Fruit fly (Drosophila melanogaster) whole organism, embryonic: ENCODE results near the gene Cpsf5.
A peak's percentile ranks its signal among the peaks of the same experiment; 100 is the strongest.

Source experiments
- BEAF-32 ChIP-seq: fragments of 200-800 bp; sonication (Bioruptor generic); optimal IDR thresholded peaks from 3 replicates; lab custom pipeline; 2017; ENCODE audit warnings: missing biosample characterization, missing genetic modification characterization, mild to moderate bottlenecking, moderate library complexity, missing genetic modification reagents
- BtbVII ChIP-seq: fragments of 200-800 bp; sonication (Bioruptor generic); optimal IDR thresholded peaks from 3 replicates; lab custom pipeline; 2017; ENCODE audit warnings: missing biosample characterization, mild to moderate bottlenecking, missing genetic modification characterization
- CG11723 ChIP-seq: fragments of 200-800 bp; sonication (Bioruptor generic); optimal IDR thresholded peaks from 2 replicates; lab custom pipeline; 2017; ENCODE audit warnings: missing biosample characterization, mild to moderate bottlenecking, missing genetic modification characterization
- CG14441 ChIP-seq: fragments of 200-800 bp; sonication (Bioruptor generic); IDR thresholded peaks from 2 replicates; pipeline ENCODE4 v1.3.6; 2022; ENCODE audit warnings: missing biosample characterization, missing genetic modification characterization
- CG16813 ChIP-seq: fragments of 200-800 bp; sonication (Bioruptor generic); IDR thresholded peaks from 3 replicates; pipeline ENCODE4 v1.3.6; 2022; ENCODE audit warnings: missing biosample characterization, missing genetic modification characterization; ENCODE audit not compliant: partially characterized antibody
- CG16815 ChIP-seq: fragments of 200-800 bp; sonication (Bioruptor generic); optimal IDR thresholded peaks from 3 replicates; lab custom pipeline; 2017; ENCODE audit warnings: missing biosample characterization, mild to moderate bottlenecking, missing genetic modification characterization
- CG1832 ChIP-seq: fragments of 200-800 bp; sonication (Bioruptor generic); optimal IDR thresholded peaks from 2 replicates; lab custom pipeline; 2017; ENCODE audit warnings: missing biosample characterization, mild to moderate bottlenecking, missing genetic modification characterization, inconsistent platforms
- CG18764 ChIP-seq: fragments of 200-800 bp; sonication (Bioruptor generic); optimal IDR thresholded peaks from 3 replicates; lab custom pipeline; 2016; ENCODE audit warnings: missing biosample characterization, missing genetic modification characterization
- CG2129 ChIP-seq: fragments of 200-800 bp; sonication (Bioruptor generic); IDR thresholded peaks from 2 replicates; pipeline ENCODE4 v1.3.6; 2022; ENCODE audit warnings: missing biosample characterization, missing genetic modification characterization; ENCODE audit not compliant: partially characterized antibody
- CG2678 ChIP-seq: fragments of 200-800 bp; sonication (Bioruptor generic); optimal IDR thresholded peaks from 3 replicates; lab custom pipeline; 2019; ENCODE audit warnings: missing biosample characterization, mild to moderate bottlenecking, missing genetic modification characterization, moderate library complexity
- CG2875 ChIP-seq: fragments of 200-800 bp; sonication (Bioruptor generic); optimal IDR thresholded peaks from 2 replicates; lab custom pipeline; 2017; ENCODE audit warnings: missing biosample characterization, mild to moderate bottlenecking, missing genetic modification characterization, missing genetic modification reagents
- CG31388 ChIP-seq: fragments of 200-800 bp; sonication (Bioruptor generic); optimal IDR thresholded peaks from 2 replicates; lab custom pipeline; 2016; ENCODE audit warnings: missing biosample characterization, missing genetic modification characterization
- CG31441 ChIP-seq: fragments of 200-800 bp; sonication (Bioruptor generic); IDR thresholded peaks from 2 replicates; pipeline ENCODE4 v1.3.6; 2022; ENCODE audit warnings: missing biosample characterization, missing genetic modification characterization
- CG6254 ChIP-seq: fragments of 200-800 bp; sonication (Bioruptor generic); optimal IDR thresholded peaks from 3 replicates; lab custom pipeline; 2017; ENCODE audit warnings: mild to moderate bottlenecking, missing biosample characterization, missing genetic modification reagents, missing genetic modification characterization
- CG7556 ChIP-seq: fragments of 200-800 bp; sonication (Bioruptor generic); optimal IDR thresholded peaks from 2 replicates; lab custom pipeline; 2017; ENCODE audit warnings: missing biosample characterization, mild to moderate bottlenecking, missing genetic modification characterization
- CG7928 ChIP-seq: fragments of 200-800 bp; sonication (Bioruptor generic); optimal IDR thresholded peaks from 2 replicates; lab custom pipeline; 2017; ENCODE audit warnings: missing biosample characterization, mild to moderate bottlenecking, missing genetic modification characterization
- CG8290 ChIP-seq, 3 experiments: fragments of 200-800 bp; sonication (Bioruptor generic); optimal IDR thresholded peaks; 2 replicates each; lab custom pipeline; 2016 to 2019; ENCODE audit warnings: missing biosample characterization in 3 of 3, missing genetic modification characterization in 3 of 3, mild to moderate bottlenecking in 2 of 3, moderate library complexity in 1 of 3
- CG8765 ChIP-seq: fragments of 200-800 bp; sonication (Bioruptor generic); IDR thresholded peaks from 2 replicates; pipeline ENCODE4 v1.3.6; 2022; ENCODE audit warnings: missing biosample characterization, missing genetic modification characterization
- CG9932 ChIP-seq: fragments of 200-800 bp; sonication (Bioruptor generic); IDR thresholded peaks from 2 replicates; pipeline ENCODE4 v1.3.6; 2022; ENCODE audit warnings: missing biosample characterization, missing genetic modification characterization
- CoRest ChIP-seq: fragments of 200-800 bp; sonication (Bioruptor generic); optimal IDR thresholded peaks from 3 replicates; lab custom pipeline; 2018; ENCODE audit warnings: missing biosample characterization, mild to moderate bottlenecking, missing genetic modification characterization, moderate library complexity
- D19B ChIP-seq: fragments of 200-800 bp; sonication (Bioruptor generic); optimal IDR thresholded peaks from 2 replicates; lab custom pipeline; 2017; ENCODE audit warnings: missing biosample characterization, mild to moderate bottlenecking, missing genetic modification characterization
- ERR ChIP-seq: fragments of 200-800 bp; sonication (Bioruptor generic); optimal IDR thresholded peaks from 2 replicates; lab custom pipeline; 2016; ENCODE audit warnings: missing biosample characterization, missing genetic modification characterization
- Elba2 ChIP-seq: fragments of 200-800 bp; sonication (Bioruptor generic); optimal IDR thresholded peaks from 3 replicates; lab custom pipeline; 2016; ENCODE audit warnings: missing biosample characterization, missing genetic modification characterization
- Gug ChIP-seq: fragments of 200-800 bp; sonication (Bioruptor generic); IDR thresholded peaks from 4 replicates; pipeline ENCODE4 v1.3.6; 2022; ENCODE audit warnings: missing biosample characterization, missing genetic modification characterization
- HLHmδ ChIP-seq: fragments of 200-800 bp; sonication (Bioruptor generic); optimal IDR thresholded peaks from 2 replicates; lab custom pipeline; 2018; ENCODE audit warnings: missing biosample characterization, mild to moderate bottlenecking, missing genetic modification characterization, moderate library complexity
- Hmr ChIP-seq: fragments of 200-800 bp; sonication (Bioruptor generic); optimal IDR thresholded peaks from 3 replicates; lab custom pipeline; 2017; ENCODE audit warnings: mild to moderate bottlenecking, missing biosample characterization, missing genetic modification reagents, missing genetic modification characterization
- Hmx ChIP-seq: fragments of 200-800 bp; sonication (Bioruptor generic); optimal IDR thresholded peaks from 2 replicates; lab custom pipeline; 2016; ENCODE audit warnings: missing biosample characterization, missing genetic modification characterization
- Lhr ChIP-seq: fragments of 200-800 bp; sonication (Bioruptor generic); optimal IDR thresholded peaks from 3 replicates; lab custom pipeline; 2017; ENCODE audit warnings: mild to moderate bottlenecking, missing biosample characterization, missing genetic modification reagents, missing genetic modification characterization
- Myb ChIP-seq: fragments of 200-800 bp; sonication (Bioruptor generic); optimal IDR thresholded peaks from 2 replicates; lab custom pipeline; 2016; ENCODE audit warnings: missing biosample characterization, missing genetic modification characterization
- ap ChIP-seq: fragments of 200-800 bp; sonication (Bioruptor generic); IDR thresholded peaks from 2 replicates; pipeline ENCODE4 v1.3.6; 2022; ENCODE audit warnings: missing biosample characterization, missing genetic modification characterization
- ash1 ChIP-seq: fragments of 200-800 bp; sonication (Bioruptor generic); optimal IDR thresholded peaks from 2 replicates; lab custom pipeline; 2018; ENCODE audit warnings: missing biosample characterization, mild to moderate bottlenecking, missing genetic modification characterization
- az2 ChIP-seq: fragments of 200-800 bp; sonication (Bioruptor generic); optimal IDR thresholded peaks from 3 replicates; lab custom pipeline; 2016; ENCODE audit warnings: missing biosample characterization, missing genetic modification characterization
- corto ChIP-seq: fragments of 200-800 bp; sonication (Bioruptor generic); optimal IDR thresholded peaks from 2 replicates; lab custom pipeline; 2016; ENCODE audit warnings: missing biosample characterization, mild to moderate bottlenecking, missing genetic modification characterization, moderate library complexity
- dmrt11E ChIP-seq: fragments of 200-800 bp; sonication (Bioruptor generic); optimal IDR thresholded peaks from 3 replicates; lab custom pipeline; 2018; ENCODE audit warnings: missing biosample characterization, mild to moderate bottlenecking, missing genetic modification characterization, moderate library complexity
- dpn ChIP-seq, 2 experiments: fragments of 200-800 bp; sonication (Bioruptor generic); optimal IDR thresholded peaks; 3 replicates each; lab custom pipeline; 2016; ENCODE audit warnings: missing biosample characterization in 2 of 2, missing genetic modification characterization in 2 of 2
- gcm ChIP-seq: fragments of 200-800 bp; sonication (Bioruptor generic); optimal IDR thresholded peaks from 2 replicates; lab custom pipeline; 2019; ENCODE audit warnings: missing biosample characterization, mild to moderate bottlenecking, missing genetic modification characterization, moderate library complexity
- inv ChIP-seq: fragments of 200-800 bp; sonication (Bioruptor generic); IDR thresholded peaks from 2 replicates; pipeline ENCODE4 v1.3.6; 2022; ENCODE audit warnings: missing biosample characterization, missing genetic modification characterization; ENCODE audit not compliant: partially characterized antibody
- lola ChIP-seq, 3 experiments: fragments of >200 bp in 2 of 3; fragments of 200-800 bp in 1 of 3; sonication (Bioruptor generic) in 1 of 3; optimal IDR thresholded peaks; 2 replicates each; lab custom pipeline; 2017 to 2019; ENCODE audit warnings: missing biosample characterization in 3 of 3, missing genetic modification characterization in 3 of 3, mild to moderate bottlenecking in 1 of 3, moderate library complexity in 1 of 3
- nmo ChIP-seq: fragments of 200-800 bp; sonication (Bioruptor generic); optimal IDR thresholded peaks from 2 replicates; lab custom pipeline; 2018; ENCODE audit warnings: missing biosample characterization, mild to moderate bottlenecking, missing genetic modification characterization, moderate library complexity
- org-1 ChIP-seq: fragments of 200-800 bp; sonication (Bioruptor generic); optimal IDR thresholded peaks from 2 replicates; lab custom pipeline; 2017; ENCODE audit warnings: missing biosample characterization, missing genetic modification characterization
- pan ChIP-seq, 4 experiments: fragments of >200 bp in 3 of 4; fragments of 200-800 bp in 1 of 4; sonication (Bioruptor generic) in 1 of 4; optimal IDR thresholded peaks in 3 of 4; IDR thresholded peaks in 1 of 4; 2 replicates each; pipeline versions ENCODE4 v1.3.6 to Lab custom; 2017 to 2022; ENCODE audit warnings: missing biosample characterization in 2 of 4, missing genetic modification characterization in 2 of 4, mixed read lengths in 1 of 4
- sc ChIP-seq, 3 experiments: fragments of >200 bp in 2 of 3; fragments of 200-800 bp in 1 of 3; sonication (Bioruptor generic) in 1 of 3; optimal IDR thresholded peaks; 2 replicates in 2 of 3; 3 replicates in 1 of 3; lab custom pipeline; 2017; ENCODE audit warnings: mild to moderate bottlenecking in 1 of 3, missing biosample characterization in 1 of 3, missing genetic modification characterization in 1 of 3, missing genetic modification reagents in 1 of 3
- sd ChIP-seq: fragments of 200-800 bp; sonication (Bioruptor generic); optimal IDR thresholded peaks from 3 replicates; lab custom pipeline; 2018; ENCODE audit warnings: missing biosample characterization, mild to moderate bottlenecking, missing genetic modification characterization, moderate library complexity
- sim ChIP-seq: fragments of 200-800 bp; sonication (Bioruptor generic); IDR thresholded peaks from 2 replicates; pipeline ENCODE4 v1.3.6; 2022; ENCODE audit warnings: missing biosample characterization, missing genetic modification characterization
- vfl ChIP-seq: fragments of 200-800 bp; sonication (Bioruptor generic); optimal IDR thresholded peaks from 2 replicates; lab custom pipeline; 2016; ENCODE audit warnings: missing biosample characterization, missing genetic modification characterization
- vnd ChIP-seq: fragments of 200-800 bp; sonication (Bioruptor generic); IDR thresholded peaks from 3 replicates; pipeline ENCODE4 v1.3.6; 2022; ENCODE audit warnings: missing biosample characterization, missing genetic modification characterization; ENCODE audit not compliant: partially characterized antibody
- zen ChIP-seq: fragments of 200-800 bp; sonication (Bioruptor generic); optimal IDR thresholded peaks from 3 replicates; lab custom pipeline; 2018; ENCODE audit warnings: missing biosample characterization, mild to moderate bottlenecking, missing genetic modification characterization, moderate library complexity
- zfh1 ChIP-seq: fragments of 200-800 bp; sonication (Bioruptor generic); IDR thresholded peaks from 3 replicates; pipeline ENCODE4 v1.3.6; 2022; ENCODE audit warnings: missing biosample characterization, missing genetic modification characterization

The Cpsf5 gene

dm6 chr3L:9398435-9398981 lies 12.3 kb upstream of the Cpsf5 start (continued):
- no peak for TF ChIP-seq vfl (GFP tag; lab: Kevin White, UChicago)
- TF ChIP-seq CG31441 (GFP tag; lab: Robert Waterston, UW) = no peak
- no peak for TF ChIP-seq CG16813 (GFP tag; lab: Robert Waterston, UW)
- TF ChIP-seq ERR (GFP tag; lab: Kevin White, UChicago) = no peak
- TF ChIP-seq zen (tag; lab: Kevin White, UChicago) = no peak
- no peak for TF ChIP-seq ash1
- no peak for TF ChIP-seq zfh1 (GFP tag; lab: Robert Waterston, UW)
- TF ChIP-seq CG31388 = no peak
- no peak for TF ChIP-seq CoRest (tag; lab: Kevin White, UChicago)
- no peak for TF ChIP-seq Myb (GFP tag; lab: Kevin White, UChicago)
- TF ChIP-seq CG7556 = no peak
- TF ChIP-seq CG11723 (GFP tag; lab: Kevin White, UChicago) = no peak
- no peak for TF ChIP-seq Lhr (GFP tag; lab: Kevin White, UChicago)
- TF ChIP-seq CG8290 (GFP tag; optimal IDR thresholded peaks at IDR 0.05; lab: Kevin White, UChicago) = no peak
- TF ChIP-seq CG8290 (tag; optimal IDR thresholded peaks at IDR 0.05; lab: Kevin White, UChicago) = peak in 1 of 2 experiments; percentile 25
- 0 out of 2 replicates have a peak, but pooled peaks have one; percentile 8 for TF ChIP-seq CG14441 (GFP tag; lab: Robert Waterston, UW)
- no peak for TF ChIP-seq CG9932 (GFP tag; lab: Robert Waterston, UW)
- TF ChIP-seq ap = no peak
- no peak for TF ChIP-seq gcm (GFP tag; lab: Kevin White, UChicago)
- TF ChIP-seq HLHmδ = no peak
- TF ChIP-seq sim (GFP tag; lab: Robert Waterston, UW) = no peak
- no peak for TF ChIP-seq CG1832 (GFP tag; lab: Kevin White, UChicago)
- TF ChIP-seq Hmx (GFP tag; lab: Kevin White, UChicago) = no peak
- no peak for TF ChIP-seq CG16815 (GFP tag; lab: Kevin White, UChicago)
- peak; percentile 30 for TF ChIP-seq sd (tag; lab: Kevin White, UChicago)
- no peak for TF ChIP-seq Hmr (GFP tag; lab: Kevin White, UChicago)
- peak in 1 of 2 experiments; percentile 46 for TF ChIP-seq pan (optimal IDR thresholded peaks at IDR 0.05; lab: Kevin White, UChicago)
- peak in 1 of 2 experiments; percentile 7 for TF ChIP-seq pan (GFP tag; optimal IDR thresholded peaks at IDR 0.05 in 1 of 2, IDR thresholded peaks at IDR 0.05 in 1 of 2)
- no peak for TF ChIP-seq BEAF-32
- no peak for TF ChIP-seq sc (optimal IDR thresholded peaks at IDR 0.05; lab: Kevin White, UChicago)
- TF ChIP-seq sc (GFP tag; optimal IDR thresholded peaks at IDR 0.05; lab: Kevin White, UChicago) = no peak
- TF ChIP-seq inv = no peak
- no peak for TF ChIP-seq CG8765 (GFP tag; lab: Robert Waterston, UW)
- TF ChIP-seq CG18764 (GFP tag; lab: Kevin White, UChicago) = no peak
- peak; percentile 90 for TF ChIP-seq D19B (GFP tag; lab: Kevin White, UChicago)
- TF ChIP-seq CG6254 (GFP tag; lab: Kevin White, UChicago) = no peak
- TF ChIP-seq org-1 (GFP tag; lab: Kevin White, UChicago) = no peak
- no peak for TF ChIP-seq CG2875 (GFP tag; lab: Kevin White, UChicago)
- no peak for TF ChIP-seq vnd (GFP tag; lab: Robert Waterston, UW)
- no peak for TF ChIP-seq BtbVII (GFP tag; lab: Kevin White, UChicago)
- no peak for TF ChIP-seq corto
- no peak for TF ChIP-seq lola (GFP tag; optimal IDR thresholded peaks at IDR 0.05; lab: Kevin White, UChicago)
- TF ChIP-seq nmo = no peak
- TF ChIP-seq CG2678 (tag; lab: Kevin White, UChicago) = no peak
- no peak for TF ChIP-seq CG2129 (GFP tag; lab: Robert Waterston, UW)
- no peak for TF ChIP-seq dmrt11E (tag; lab: Kevin White, UChicago)
- no peak for TF ChIP-seq az2 (GFP tag; lab: Kevin White, UChicago)
- 0 out of 4 replicates have a peak, but pooled peaks have one; percentile 18 for TF ChIP-seq Gug (GFP tag; lab: Robert Waterston, UW)
- TF ChIP-seq dpn (GFP tag; optimal IDR thresholded peaks at IDR 0.05; lab: Kevin White, UChicago) = no peak
- TF ChIP-seq CG7928 = no peak
- no peak for TF ChIP-seq Elba2 (GFP tag; lab: Kevin White, UChicago)
